Fruit fly (Drosophila melanogaster): Measurements from ENCODE around the gene Tango14.

The Tango14 gene

DNA sequence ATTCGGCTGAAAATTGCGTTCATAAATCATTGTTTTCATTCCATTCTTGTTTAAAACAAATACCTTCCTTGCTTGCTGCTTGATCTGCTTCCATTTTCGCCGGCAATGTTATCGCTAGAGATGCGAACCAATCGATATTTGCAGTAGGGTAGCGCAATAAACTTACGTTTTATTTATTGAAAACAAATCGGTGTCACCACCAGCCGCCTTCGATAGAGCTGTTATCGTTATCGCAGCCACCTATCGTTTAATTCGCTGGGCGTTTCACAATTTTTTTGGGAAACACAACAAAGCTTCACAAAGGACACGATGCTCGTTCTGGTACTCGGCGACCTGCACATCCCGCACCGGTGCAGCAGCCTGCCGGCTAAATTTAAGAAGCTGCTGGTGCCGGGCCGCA is 7.9 kb upstream of the Tango14 start, which contains the start of the genes Tfb4 and Vps29 (continued):
- TF ChIP-seq CG16815 (GFP tag; optimal IDR thresholded peaks at IDR 0.05) = no peak
- no peak; the same call in 2 of the 3 replicates for TF ChIP-seq gce (GFP tag; IDR thresholded peaks at IDR 0.05)
- no peak for TF ChIP-seq MTF-1 (GFP tag; optimal IDR thresholded peaks at IDR 0.05; ENCODE audit: borderline replicate concordance)
- peak; percentile 26 for TF ChIP-seq Six4 (GFP tag; optimal IDR thresholded peaks at IDR 0.05)
- no peak for TF ChIP-seq CG11504 (tag; optimal IDR thresholded peaks at IDR 0.05)
- no peak for TF ChIP-seq CG9876 (GFP tag; optimal IDR thresholded peaks at IDR 0.05)
- no peak for TF ChIP-seq Ravus (GFP tag; IDR thresholded peaks at IDR 0.05)
- no peak for TF ChIP-seq CG13296 (GFP tag; optimal IDR thresholded peaks at IDR 0.05)
- TF ChIP-seq CG15514 (GFP tag; optimal IDR thresholded peaks at IDR 0.05) = peak; percentile 58

DNA sequence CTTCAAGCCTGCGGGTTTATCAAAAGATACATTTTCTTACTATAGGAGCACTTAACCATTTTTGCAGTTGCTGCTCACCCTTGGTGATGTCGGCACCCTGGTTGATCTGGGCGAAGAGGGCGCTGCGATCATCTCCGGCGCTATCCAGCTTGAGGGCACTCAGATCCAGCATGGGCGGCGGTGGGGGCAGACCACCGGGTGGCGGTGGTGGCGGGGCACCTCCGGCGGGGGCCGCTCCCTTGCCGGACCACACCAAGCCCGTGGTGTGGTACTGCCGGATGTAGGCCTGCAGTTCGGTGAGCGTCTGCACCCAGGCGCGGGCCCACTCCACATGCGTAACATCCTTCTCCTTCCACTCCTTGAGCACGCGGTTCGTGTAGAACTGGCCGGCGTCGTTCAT is 5.8 kb upstream of the Tango14 start:
- TF ChIP-seq seq (GFP tag; IDR thresholded peaks at IDR 0.05) (no peak), Hr39 (optimal IDR thresholded peaks at IDR 0.05) (peak; percentile 83), CG14667 (GFP tag; IDR thresholded peaks at IDR 0.05) (no peak)

DNA sequence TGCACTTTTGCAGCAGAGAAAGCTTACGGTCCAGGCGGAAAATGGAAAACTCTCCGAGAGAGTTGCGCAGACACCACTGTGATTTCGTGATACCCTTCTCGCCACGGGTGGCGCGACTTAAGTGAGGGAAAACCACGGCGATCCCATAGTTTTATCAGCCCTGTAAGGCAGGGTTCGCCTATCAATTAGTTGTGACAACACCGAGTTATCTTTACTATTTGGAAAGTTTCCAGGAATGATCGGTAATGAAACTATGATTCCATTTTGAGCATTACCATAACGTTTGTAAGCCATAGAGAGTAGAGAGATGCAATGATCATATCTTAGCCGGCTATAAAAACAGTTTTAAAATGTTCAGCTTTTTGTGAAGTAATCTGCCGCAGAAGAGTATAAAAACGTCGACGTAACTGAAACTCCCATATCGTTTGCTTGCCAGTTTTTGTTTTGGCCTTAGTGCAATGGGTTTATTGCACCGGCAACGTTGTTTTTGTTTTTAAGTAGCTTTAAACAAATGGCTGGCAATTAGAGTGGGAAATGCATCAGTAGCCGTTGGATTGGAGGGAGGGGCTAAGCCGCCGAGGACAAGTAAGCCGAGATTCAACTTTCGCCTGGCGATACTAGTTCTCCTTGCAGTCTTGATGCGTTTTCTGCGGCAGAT is 1.7 kb upstream of the Tango14 start:
- peak; percentile 14 for TF ChIP-seq CG8924 (tag; optimal IDR thresholded peaks at IDR 0.05)
- peak; percentile 3 for TF ChIP-seq CG15479 (GFP tag; optimal IDR thresholded peaks at IDR 0.05)
- TF ChIP-seq row (GFP tag; IDR thresholded peaks at IDR 0.05) = peak; percentile 41; the same call in 2 of the 3 replicates
- TF ChIP-seq gce (GFP tag; IDR thresholded peaks at IDR 0.05) = no peak
- no peak for TF ChIP-seq Meics (GFP tag; optimal IDR thresholded peaks at IDR 0.05)
- TF ChIP-seq PHDP (tag; optimal IDR thresholded peaks at IDR 0.05) = peak; percentile 20
- TF ChIP-seq Sox102F (GFP tag; optimal IDR thresholded peaks at IDR 0.05) = peak; percentile 5
- TF ChIP-seq CG1603 (tag; optimal IDR thresholded peaks at IDR 0.05) = peak; percentile 25
- peak; percentile 47 for TF ChIP-seq sens (GFP tag)
- no peak for TF ChIP-seq HmgD (GFP tag; optimal IDR thresholded peaks at IDR 0.05)
- peak; percentile 91 for TF ChIP-seq D19A (tag; optimal IDR thresholded peaks at IDR 0.05)

- TF ChIP-seq CG10654 (GFP tag; optimal IDR thresholded peaks at IDR 0.05) (no peak), HmgZ (tag; optimal IDR thresholded peaks at IDR 0.05) (peak; percentile 20), z (GFP tag; IDR thresholded peaks at IDR 0.05) (peak; percentile 47; the same call in 1 of the 3 replicates), phol (tag; optimal IDR thresholded peaks at IDR 0.05) (peak; percentile 38), grn (GFP tag; optimal IDR thresholded peaks at IDR 0.05) (peak; percentile 80), wdn (GFP tag; IDR thresholded peaks at IDR 0.05) (no peak), CG34376 (GFP tag; optimal IDR thresholded peaks at IDR 0.05) (peak; percentile 20), sens (GFP tag) (peak; percentile 60), CG2120 (GFP tag; optimal IDR thresholded peaks at IDR 0.05) (no peak), Pdp1 (GFP tag; optimal IDR thresholded peaks at IDR 0.05) (peak in 1 of 2 experiments; percentile 92), so (GFP tag; IDR thresholded peaks at IDR 0.05) (0 out of 3 replicates have a peak, but pooled peaks have one; percentile 20), p53 (GFP tag; optimal IDR thresholded peaks at IDR 0.05) (peak; percentile 21), exex (tag; optimal IDR thresholded peaks at IDR 0.05) (peak; percentile 64), pros (GFP tag; optimal IDR thresholded peaks at IDR 0.05) (peak; percentile 60), mirr (GFP tag; optimal IDR thresholded peaks at IDR 0.05) (peak; percentile 33), slbo (GFP tag; IDR thresholded peaks at IDR 0.05) (0 out of 2 replicates have a peak, but pooled peaks have one; percentile 8), disco-r (GFP tag; optimal IDR thresholded peaks at IDR 0.05) (no peak), CG10274 (GFP tag; optimal IDR thresholded peaks at IDR 0.05) (no peak)
Observed at dm6 chr2L:1157357-1157678, 1.1 kb upstream of the Tango14 start.
